Worm (Caenorhabditis elegans): ENCODE results near the gene vms-1.

The vms-1 gene

ce11 chrIII:8077180-8077579 is 11.2 kb upstream of the vms-1 start:
- TF ChIP-seq him-1 (tag; optimal IDR thresholded peaks at IDR 0.05) = no peak
- TF ChIP-seq dao-5 (tag; optimal IDR thresholded peaks at IDR 0.05) = no peak
- TF ChIP-seq W03F9.2 (tag; optimal IDR thresholded peaks at IDR 0.05) = no peak

- TF ChIP-seq dao-5 (tag; optimal IDR thresholded peaks at IDR 0.05) (no peak), him-1 (tag; optimal IDR thresholded peaks at IDR 0.05) (no peak), W03F9.2 (tag; optimal IDR thresholded peaks at IDR 0.05) (no peak)
Measured at ce11 chrIII:8080165-8080738, 8.1 kb upstream of the vms-1 start, which contains the start of the genes dcr-1 and apc-2. TSS of gene dcr-1 (minus strand) at chrIII:8080281. TSS of gene apc-2 (plus strand) at chrIII:8080629.

- TF ChIP-seq dao-5 (tag; optimal IDR thresholded peaks at IDR 0.05) (no peak), him-1 (tag; optimal IDR thresholded peaks at IDR 0.05) (no peak), W03F9.2 (tag; optimal IDR thresholded peaks at IDR 0.05) (peak; percentile 77)
Measured at ce11 chrIII:8085355-8085754, 3.0 kb upstream of the vms-1 start, which contains the start of the genes K06H7.7 and grp-1. TSS of gene K06H7.7 (minus strand) at chrIII:8085475. TSS of gene grp-1 (plus strand) at chrIII:8085705.

ce11 chrIII:8091408-8091807 is 3.1 kb downstream of the vms-1 start, which contains the start of gene idi-1:
TSS of gene idi-1 (plus strand) at chrIII:8091708.
- no peak for TF ChIP-seq W03F9.2 (tag; optimal IDR thresholded peaks at IDR 0.05)
- no peak for TF ChIP-seq dao-5 (tag; optimal IDR thresholded peaks at IDR 0.05)
- no peak for TF ChIP-seq him-1 (tag; optimal IDR thresholded peaks at IDR 0.05)

ce11 chrIII:8093079-8093623 is 4.8 kb downstream of the vms-1 start, which contains the start of gene K06H7.2:
TSS of gene K06H7.2 (plus strand) at chrIII:8093573.
- no peak for TF ChIP-seq him-1 (tag; optimal IDR thresholded peaks at IDR 0.05)
- peak; percentile 15 for TF ChIP-seq W03F9.2 (tag; optimal IDR thresholded peaks at IDR 0.05)

- TF ChIP-seq dao-5 (tag; optimal IDR thresholded peaks at IDR 0.05) = no peak
- TF ChIP-seq W03F9.2 (tag; optimal IDR thresholded peaks at IDR 0.05) = no peak
- TF ChIP-seq him-1 (tag; optimal IDR thresholded peaks at IDR 0.05) = no peak
Measured at ce11 chrIII:8098116-8098515, 9.8 kb downstream of the vms-1 start, which contains the start of gene K06H7.8. TSS of gene K06H7.8 (minus strand) at chrIII:8098216.

- TF ChIP-seq W03F9.2 (tag; optimal IDR thresholded peaks at IDR 0.05) = no peak
- TF ChIP-seq him-1 (tag; optimal IDR thresholded peaks at IDR 0.05) = no peak
- TF ChIP-seq dao-5 (tag; optimal IDR thresholded peaks at IDR 0.05) = no peak
Measured at ce11 chrIII:8099022-8099421, 10.7 kb downstream of the vms-1 start, which contains the start of gene K06H7.1. TSS of gene K06H7.1 (plus strand) at chrIII:8099322.

ce11 chrIII:8100960-8101359 is 12.6 kb downstream of the vms-1 start, which contains the start of gene plk-1:
TSS of gene plk-1 (plus strand) at chrIII:8101348.
- TF ChIP-seq W03F9.2 (tag; optimal IDR thresholded peaks at IDR 0.05) (peak; percentile 6), him-1 (tag; optimal IDR thresholded peaks at IDR 0.05) (no peak)

- TF ChIP-seq dao-5 (tag; optimal IDR thresholded peaks at IDR 0.05) = no peak
- TF ChIP-seq W03F9.2 (tag; optimal IDR thresholded peaks at IDR 0.05) = no peak
Measured at ce11 chrIII:8105771-8106170, 17.4 kb downstream of the vms-1 start.

ce11 chrIII:8106476-8106875 is 18.1 kb downstream of the vms-1 start:
- TF ChIP-seq him-1 (tag; optimal IDR thresholded peaks at IDR 0.05) (peak; percentile 41), W03F9.2 (tag; optimal IDR thresholded peaks at IDR 0.05) (no peak), dao-5 (tag; optimal IDR thresholded peaks at IDR 0.05) (peak; percentile 41)

- TF ChIP-seq him-1 (tag; optimal IDR thresholded peaks at IDR 0.05) = no peak
- no peak for TF ChIP-seq dao-5 (tag; optimal IDR thresholded peaks at IDR 0.05)
- TF ChIP-seq W03F9.2 (tag; optimal IDR thresholded peaks at IDR 0.05) = no peak
Measured at ce11 chrIII:8108490-8108889, 20.2 kb downstream of the vms-1 start, which contains the start of gene C14B9.3. TSS of gene C14B9.3 (plus strand) at chrIII:8108790.

- TF ChIP-seq W03F9.2 (tag; optimal IDR thresholded peaks at IDR 0.05) (no peak), dao-5 (tag; optimal IDR thresholded peaks at IDR 0.05) (peak; percentile 83), him-1 (tag; optimal IDR thresholded peaks at IDR 0.05) (peak; percentile 73)
Measured at ce11 chrIII:8109459-8110057, 21.2 kb downstream of the vms-1 start.

ce11 chrIII:8111347-8111746 is 23.0 kb downstream of the vms-1 start:
- TF ChIP-seq W03F9.2 (tag; optimal IDR thresholded peaks at IDR 0.05) = no peak
- no peak for TF ChIP-seq him-1 (tag; optimal IDR thresholded peaks at IDR 0.05)
- TF ChIP-seq dao-5 (tag; optimal IDR thresholded peaks at IDR 0.05) = no peak

ce11 chrIII:8115877-8116276 is 27.5 kb downstream of the vms-1 start:
- TF ChIP-seq him-1 (tag; optimal IDR thresholded peaks at IDR 0.05) (no peak), W03F9.2 (tag; optimal IDR thresholded peaks at IDR 0.05) (no peak), dao-5 (tag; optimal IDR thresholded peaks at IDR 0.05) (no peak)
